Fruit fly (Drosophila melanogaster) whole organism, embryonic: ENCODE results near the gene CG18281.
A peak's percentile ranks its signal among the peaks of the same experiment; 100 is the strongest.

Source experiments
- Atf3 ChIP-seq: fragments of 200-800 bp; sonication (Bioruptor generic); optimal IDR thresholded peaks from 3 replicates; lab custom pipeline; 2016; ENCODE audit warnings: missing biosample characterization, missing genetic modification characterization
- Atf6 ChIP-seq: fragments of 200-800 bp; sonication (Bioruptor generic); IDR thresholded peaks from 2 replicates; pipeline ENCODE4 v1.3.6; 2022; ENCODE audit warnings: missing biosample characterization, missing genetic modification characterization
- B-H1 ChIP-seq: fragments of 200-800 bp; sonication (Bioruptor generic); IDR thresholded peaks from 3 replicates; pipeline ENCODE4 v1.3.6; 2022; ENCODE audit warnings: missing biosample characterization, missing genetic modification characterization
- CG10366 ChIP-seq: fragments of 200-800 bp; sonication (Bioruptor generic); IDR thresholded peaks from 2 replicates; pipeline ENCODE4 v1.3.6; 2022; ENCODE audit warnings: missing biosample characterization, missing genetic modification characterization
- CG10565 ChIP-seq: fragments of 200-800 bp; sonication (Bioruptor generic); optimal IDR thresholded peaks from 3 replicates; lab custom pipeline; 2016; ENCODE audit warnings: missing biosample characterization, mild to moderate bottlenecking, missing genetic modification characterization
- CG10959 ChIP-seq: fragments of 200-800 bp; sonication (Bioruptor generic); IDR thresholded peaks from 2 replicates; pipeline ENCODE4 v1.3.6; 2022; ENCODE audit warnings: missing biosample characterization, missing genetic modification characterization
- CG11696 ChIP-seq: fragments of 200-800 bp; sonication (Bioruptor generic); IDR thresholded peaks from 2 replicates; pipeline ENCODE4 v1.3.6; 2022; ENCODE audit warnings: missing biosample characterization, missing genetic modification characterization
- CG12942 ChIP-seq: fragments of 200-800 bp; sonication (Bioruptor generic); optimal IDR thresholded peaks from 3 replicates; lab custom pipeline; 2016; ENCODE audit warnings: missing biosample characterization, missing genetic modification characterization
- CG13775 ChIP-seq: fragments of 200-800 bp; sonication (Bioruptor generic); optimal IDR thresholded peaks from 3 replicates; lab custom pipeline; 2017; ENCODE audit warnings: missing biosample characterization, mild to moderate bottlenecking, missing genetic modification characterization
- CG14710 ChIP-seq: fragments of 200-800 bp; sonication (Bioruptor generic); optimal IDR thresholded peaks from 3 replicates; lab custom pipeline; 2019; ENCODE audit warnings: missing biosample characterization, mild to moderate bottlenecking, missing genetic modification characterization, moderate library complexity
- CG15514 ChIP-seq: fragments of 200-800 bp; sonication (Bioruptor generic); optimal IDR thresholded peaks from 3 replicates; lab custom pipeline; 2017; ENCODE audit warnings: missing biosample characterization, missing genetic modification characterization, mild to moderate bottlenecking, moderate library complexity, missing genetic modification reagents
- CG17802 ChIP-seq: fragments of 200-800 bp; sonication (Bioruptor generic); optimal IDR thresholded peaks from 2 replicates; lab custom pipeline; 2018; ENCODE audit warnings: missing biosample characterization, mild to moderate bottlenecking, missing genetic modification characterization, moderate library complexity
- CG2120 ChIP-seq: fragments of 200-800 bp; sonication (Bioruptor generic); optimal IDR thresholded peaks from 3 replicates; lab custom pipeline; 2016; ENCODE audit warnings: missing biosample characterization, missing genetic modification characterization
- CG2129 ChIP-seq: fragments of 200-800 bp; sonication (Bioruptor generic); IDR thresholded peaks from 2 replicates; pipeline ENCODE4 v1.3.6; 2022; ENCODE audit warnings: missing biosample characterization, missing genetic modification characterization; ENCODE audit not compliant: partially characterized antibody
- CG2889 ChIP-seq: fragments of 200-800 bp; sonication (Bioruptor generic); IDR thresholded peaks from 3 replicates; pipeline ENCODE4 v1.3.6; 2022; ENCODE audit warnings: missing biosample characterization, missing genetic modification characterization
- CG30403 ChIP-seq: fragments of 200-800 bp; sonication (Bioruptor generic); optimal IDR thresholded peaks from 3 replicates; lab custom pipeline; 2016; ENCODE audit warnings: missing biosample characterization, missing genetic modification characterization
- CG6791 ChIP-seq: fragments of 200-800 bp; sonication (Bioruptor generic); IDR thresholded peaks from 3 replicates; pipeline ENCODE4 v1.3.6; 2022; ENCODE audit warnings: missing biosample characterization, missing genetic modification characterization; ENCODE audit not compliant: partially characterized antibody
- CG8388 ChIP-seq: fragments of 200-800 bp; sonication (Bioruptor generic); optimal IDR thresholded peaks from 2 replicates; lab custom pipeline; 2019; ENCODE audit warnings: missing biosample characterization, mild to moderate bottlenecking, missing genetic modification characterization, moderate library complexity
- CG8478 ChIP-seq: fragments of >200 bp; optimal IDR thresholded peaks from 2 replicates; lab custom pipeline; 2018
- CG9215 ChIP-seq: fragments of 200-800 bp; sonication (Bioruptor generic); IDR thresholded peaks from 2 replicates; pipeline ENCODE4 v1.3.6; 2022; ENCODE audit warnings: missing biosample characterization, missing genetic modification characterization
- CTCF ChIP-seq: fragments of 200-800 bp; sonication (Bioruptor generic); optimal IDR thresholded peaks from 2 replicates; lab custom pipeline; 2017; ENCODE audit warnings: missing biosample characterization, mild to moderate bottlenecking, missing genetic modification characterization, moderate library complexity
- Drgx ChIP-seq: fragments of 200-800 bp; sonication (Bioruptor generic); IDR thresholded peaks from 2 replicates; pipeline ENCODE4 v1.3.6; 2022; ENCODE audit warnings: missing biosample characterization, missing genetic modification characterization
- Hr51 ChIP-seq, 2 experiments: fragments of 200-800 bp; sonication (Bioruptor generic); optimal IDR thresholded peaks; 2 replicates in 1 of 2; 3 replicates in 1 of 2; lab custom pipeline; 2016 to 2018; ENCODE audit warnings: missing biosample characterization in 2 of 2, missing genetic modification characterization in 2 of 2, mild to moderate bottlenecking in 1 of 2, moderate library complexity in 1 of 2
- Lim3 ChIP-seq: fragments of 200-800 bp; sonication (Bioruptor generic); IDR thresholded peaks from 2 replicates; pipeline ENCODE4 v1.3.6; 2022; ENCODE audit warnings: missing biosample characterization, missing genetic modification characterization
- MESR4 ChIP-seq: fragments of 200-800 bp; sonication (Bioruptor generic); optimal IDR thresholded peaks from 2 replicates; lab custom pipeline; 2018; ENCODE audit warnings: missing biosample characterization, mild to moderate bottlenecking, missing genetic modification characterization, moderate library complexity
- NFAT ChIP-seq: fragments of 200-800 bp; sonication (Bioruptor generic); IDR thresholded peaks from 2 replicates; pipeline ENCODE4 v1.3.6; 2022; ENCODE audit warnings: missing biosample characterization, missing genetic modification characterization
- Nf-YA ChIP-seq: fragments of 200-800 bp; sonication (Bioruptor generic); IDR thresholded peaks from 2 replicates; pipeline ENCODE4 v1.3.6; 2022; ENCODE audit warnings: missing biosample characterization, missing genetic modification characterization
- Pdp1 ChIP-seq, 2 experiments: fragments of 200-800 bp; sonication (Bioruptor generic); optimal IDR thresholded peaks; 3 replicates each; lab custom pipeline; 2016; ENCODE audit warnings: missing biosample characterization in 2 of 2, missing genetic modification characterization in 2 of 2, mild to moderate bottlenecking in 1 of 2, moderate library complexity in 1 of 2
- Ptx1 ChIP-seq: fragments of 200-800 bp; sonication (Bioruptor generic); IDR thresholded peaks from 2 replicates; pipeline ENCODE4 v1.3.6; 2022; ENCODE audit warnings: missing biosample characterization, missing genetic modification characterization
- Trl ChIP-seq, 3 experiments: fragments of >200 bp in 2 of 3; fragments of 200-800 bp in 1 of 3; sonication (Bioruptor generic) in 1 of 3; optimal IDR thresholded peaks; 2 replicates in 1 of 3; 3 replicates in 2 of 3; lab custom pipeline; 2016 to 2017; ENCODE audit warnings: missing biosample characterization in 1 of 3, missing genetic modification characterization in 1 of 3
- Xrp1 ChIP-seq: fragments of 200-800 bp; sonication (Bioruptor generic); IDR thresholded peaks from 2 replicates; pipeline ENCODE4 v1.3.6; 2022; ENCODE audit warnings: missing biosample characterization, missing genetic modification characterization
- ash1 ChIP-seq: fragments of 200-800 bp; sonication (Bioruptor generic); optimal IDR thresholded peaks from 2 replicates; lab custom pipeline; 2018; ENCODE audit warnings: missing biosample characterization, mild to moderate bottlenecking, missing genetic modification characterization
- ato ChIP-seq: fragments of 200-800 bp; sonication (Bioruptor generic); IDR thresholded peaks from 2 replicates; pipeline ENCODE4 v1.3.6; 2022; ENCODE audit warnings: missing biosample characterization, missing genetic modification characterization; ENCODE audit not compliant: partially characterized antibody
- bbx ChIP-seq: fragments of 200-800 bp; sonication (Bioruptor generic); IDR thresholded peaks from 2 replicates; pipeline ENCODE4 v1.3.6; 2022; ENCODE audit warnings: missing biosample characterization, missing genetic modification characterization; ENCODE audit not compliant: partially characterized antibody
- bcd ChIP-seq: fragments of 200-800 bp; sonication (Bioruptor generic); optimal IDR thresholded peaks from 2 replicates; lab custom pipeline; 2017; ENCODE audit warnings: missing biosample characterization, mild to moderate bottlenecking, missing genetic modification characterization
- crp ChIP-seq, 2 experiments: fragments of 200-800 bp; sonication (Bioruptor generic); optimal IDR thresholded peaks; 2 replicates in 1 of 2; 3 replicates in 1 of 2; lab custom pipeline; 2017; ENCODE audit warnings: missing biosample characterization in 2 of 2, missing genetic modification characterization in 2 of 2, mild to moderate bottlenecking in 1 of 2, moderate library complexity in 1 of 2
- dati ChIP-seq: fragments of 200-800 bp; sonication (Bioruptor generic); IDR thresholded peaks from 2 replicates; pipeline ENCODE4 v1.3.6; 2022; ENCODE audit warnings: missing biosample characterization, missing genetic modification characterization
- disco-r ChIP-seq: fragments of 200-800 bp; sonication (Bioruptor generic); optimal IDR thresholded peaks from 2 replicates; lab custom pipeline; 2016; ENCODE audit warnings: missing biosample characterization, missing genetic modification characterization
- eve ChIP-seq, 2 experiments: fragments of >200 bp; optimal IDR thresholded peaks; 2 replicates each; lab custom pipeline; 2017; ENCODE audit warnings: missing biosample characterization in 2 of 2, missing genetic modification characterization in 2 of 2
- inv ChIP-seq: fragments of 200-800 bp; sonication (Bioruptor generic); IDR thresholded peaks from 2 replicates; pipeline ENCODE4 v1.3.6; 2022; ENCODE audit warnings: missing biosample characterization, missing genetic modification characterization; ENCODE audit not compliant: partially characterized antibody
- lab ChIP-seq: fragments of 200-800 bp; sonication (Bioruptor generic); optimal IDR thresholded peaks from 3 replicates; lab custom pipeline; 2017; ENCODE audit warnings: missing biosample characterization, missing genetic modification characterization, mild to moderate bottlenecking, moderate library complexity, missing genetic modification reagents
- org-1 ChIP-seq: fragments of 200-800 bp; sonication (Bioruptor generic); optimal IDR thresholded peaks from 2 replicates; lab custom pipeline; 2017; ENCODE audit warnings: missing biosample characterization, missing genetic modification characterization
- pb ChIP-seq: fragments of 200-800 bp; sonication (Bioruptor generic); optimal IDR thresholded peaks from 3 replicates; lab custom pipeline; 2016; ENCODE audit warnings: missing biosample characterization, missing genetic modification characterization
- pfk ChIP-seq: fragments of 200-800 bp; sonication (Bioruptor generic); optimal IDR thresholded peaks from 2 replicates; lab custom pipeline; 2018; ENCODE audit warnings: missing biosample characterization, mild to moderate bottlenecking, missing genetic modification characterization, moderate library complexity
- ro ChIP-seq: fragments of 200-800 bp; sonication (Bioruptor generic); IDR thresholded peaks from 2 replicates; pipeline ENCODE4 v1.3.6; 2022; ENCODE audit warnings: missing biosample characterization, missing genetic modification characterization
- schlank ChIP-seq: fragments of 200-800 bp; sonication (Bioruptor generic); optimal IDR thresholded peaks from 2 replicates; lab custom pipeline; 2018; ENCODE audit warnings: missing biosample characterization, mild to moderate bottlenecking, missing genetic modification characterization
- scrt ChIP-seq: fragments of 200-800 bp; sonication (Bioruptor generic); optimal IDR thresholded peaks from 2 replicates; lab custom pipeline; 2018; ENCODE audit warnings: missing biosample characterization, mild to moderate bottlenecking, missing genetic modification characterization, moderate library complexity
- sens-2 ChIP-seq: fragments of 200-800 bp; sonication (Bioruptor generic); IDR thresholded peaks from 2 replicates; pipeline ENCODE4 v1.3.6; 2022; ENCODE audit warnings: missing biosample characterization, missing genetic modification characterization
- stc ChIP-seq: fragments of 200-800 bp; sonication (Bioruptor generic); IDR thresholded peaks from 2 replicates; pipeline ENCODE4 v1.3.6; 2022; ENCODE audit warnings: missing biosample characterization, missing genetic modification characterization
- trem ChIP-seq: fragments of 200-800 bp; optimal IDR thresholded peaks from 3 replicates; lab custom pipeline; 2019; ENCODE audit warnings: missing biosample characterization, mild to moderate bottlenecking, missing genetic modification characterization, moderate library complexity
- zen ChIP-seq: fragments of 200-800 bp; sonication (Bioruptor generic); optimal IDR thresholded peaks from 3 replicates; lab custom pipeline; 2018; ENCODE audit warnings: missing biosample characterization, mild to moderate bottlenecking, missing genetic modification characterization, moderate library complexity

CG18281 gene

dm6 chr3L:20474789-20475208 is 24.8 kb upstream of the CG18281 start (continued):
- TF ChIP-seq CG12942 (GFP tag; lab: Kevin White, UChicago): peak; percentile 88
- TF ChIP-seq Ptx1: no peak
- peak; percentile 89 for TF ChIP-seq bcd (GFP tag; lab: Kevin White, UChicago)
- TF ChIP-seq Atf3 (GFP tag; lab: Kevin White, UChicago): peak; percentile 86
- peak; percentile 92 for TF ChIP-seq CG30403 (GFP tag; lab: Kevin White, UChicago)
- peak; percentile 93 for TF ChIP-seq lab
- no peak for TF ChIP-seq NFAT (GFP tag; lab: Robert Waterston, UW)
- peak; percentile 87 to 92 for TF ChIP-seq Hr51 (GFP tag; optimal IDR thresholded peaks at IDR 0.05; lab: Kevin White, UChicago)
- no peak for TF ChIP-seq CG9215 (GFP tag; lab: Robert Waterston, UW)
- no peak for TF ChIP-seq CG10366 (GFP tag; lab: Robert Waterston, UW)
- peak in 1 of 2 experiments; percentile 88 for TF ChIP-seq Pdp1 (GFP tag; optimal IDR thresholded peaks at IDR 0.05; lab: Kevin White, UChicago)
- TF ChIP-seq CG10959 (GFP tag; lab: Robert Waterston, UW): no peak
- TF ChIP-seq Lim3 (GFP tag; lab: Robert Waterston, UW): no peak
- TF ChIP-seq CG13775 (GFP tag; lab: Kevin White, UChicago): peak; percentile 82
- TF ChIP-seq schlank (tag; lab: Kevin White, UChicago): peak; percentile 74
- TF ChIP-seq CG6791 (GFP tag; lab: Robert Waterston, UW): no peak
- peak; percentile 70 for TF ChIP-seq trem (tag; lab: Kevin White, UChicago)
- no peak for TF ChIP-seq Drgx
- no peak for TF ChIP-seq sens-2 (GFP tag; lab: Robert Waterston, UW)
- TF ChIP-seq ro (GFP tag; lab: Robert Waterston, UW): no peak
- peak; percentile 60 for TF ChIP-seq pfk
- no peak for TF ChIP-seq CG8478 (lab: Kevin White, UChicago)
- peak; percentile 57 for TF ChIP-seq ash1 (GFP tag; lab: Kevin White, UChicago)
- peak; percentile 46 to 93 for TF ChIP-seq crp (GFP tag; optimal IDR thresholded peaks at IDR 0.05; lab: Kevin White, UChicago)
- no peak for TF ChIP-seq B-H1 (GFP tag; lab: Robert Waterston, UW)
- TF ChIP-seq CG10565 (GFP tag; lab: Kevin White, UChicago): no peak
- TF ChIP-seq dati (GFP tag; lab: Robert Waterston, UW): no peak
- peak; percentile 29 for TF ChIP-seq disco-r (GFP tag; lab: Kevin White, UChicago)
- no peak for TF ChIP-seq CG2129 (GFP tag; lab: Robert Waterston, UW)
- TF ChIP-seq CG2120 (GFP tag; lab: Kevin White, UChicago): peak; percentile 96
- no peak for TF ChIP-seq CG2889 (GFP tag; lab: Robert Waterston, UW)
- TF ChIP-seq CG15514: peak; percentile 89
- peak; percentile 64 for TF ChIP-seq CG17802
- TF ChIP-seq ato (GFP tag; lab: Robert Waterston, UW): no peak
- no peak for TF ChIP-seq Xrp1 (GFP tag; lab: Robert Waterston, UW)
- TF ChIP-seq CG14710: peak; percentile 80
- peak; percentile 27 for TF ChIP-seq CTCF (GFP tag; lab: Kevin White, UChicago)
- TF ChIP-seq stc (GFP tag; lab: Robert Waterston, UW): no peak
- no peak for TF ChIP-seq inv (GFP tag; lab: Robert Waterston, UW)
- no peak for TF ChIP-seq bbx (GFP tag; lab: Robert Waterston, UW)
- peak; percentile 76 for TF ChIP-seq scrt (GFP tag; lab: Kevin White, UChicago)
- no peak for TF ChIP-seq eve (GFP tag; optimal IDR thresholded peaks at IDR 0.05; lab: Kevin White, UChicago)
- no peak for TF ChIP-seq Atf6
- peak; percentile 83 for TF ChIP-seq pb (GFP tag; lab: Kevin White, UChicago)
- no peak for TF ChIP-seq CG11696 (GFP tag; lab: Robert Waterston, UW)
- peak; percentile 77 for TF ChIP-seq zen (tag; lab: Kevin White, UChicago)
- TF ChIP-seq org-1: peak; percentile 71
- peak; percentile 37 for TF ChIP-seq MESR4
- TF ChIP-seq CG8388 (GFP tag; lab: Kevin White, UChicago): peak; percentile 78
- TF ChIP-seq Nf-YA: no peak
- no peak for TF ChIP-seq Trl (optimal IDR thresholded peaks at IDR 0.05; lab: Kevin White, UChicago)
- TF ChIP-seq Trl (GFP tag; optimal IDR thresholded peaks at IDR 0.05; lab: Kevin White, UChicago): peak; percentile 90
